Worm (Caenorhabditis elegans): ENCODE results near the gene F58G1.7.
A peak's percentile ranks its signal among the peaks of the same experiment; 100 is the strongest.

F58G1.7 gene

ce11 chrII:12965538-12965588 is 17.3 kb upstream of the F58G1.7 start, which contains the start of gene ptr-18:
Gene ptr-18, plus strand, starts transcription at chrII:12965546.
- TF ChIP-seq skn-1 (tag; optimal IDR thresholded peaks at IDR 0.05) (no peak), tra-1 (GFP tag; IDR thresholded peaks at IDR 0.05) (no peak), spr-1 (tag; optimal IDR thresholded peaks at IDR 0.05) (no peak), dve-1 (tag; optimal IDR thresholded peaks at IDR 0.05; ENCODE audit: insufficient read depth) (no peak), fos-1 (tag; optimal IDR thresholded peaks at IDR 0.05) (no peak), ZK337.2 (GFP tag; IDR thresholded peaks at IDR 0.05) (no peak), nhr-10 (tag; optimal IDR thresholded peaks at IDR 0.05) (no peak), unc-62 (GFP tag; optimal IDR thresholded peaks at IDR 0.05 in 1 of 2) (no peak), unc-62 (tag; optimal IDR thresholded peaks at IDR 0.05) (no peak), nhr-237 (tag; optimal IDR thresholded peaks at IDR 0.05) (no peak), Y48G9A.11 (GFP tag; IDR thresholded peaks at IDR 0.05) (no peak), Y75B8A.6 (GFP tag; IDR thresholded peaks at IDR 0.05) (no peak), Y5F2A.4 (GFP tag; optimal IDR thresholded peaks at IDR 0.05) (no peak), snpc-1.2 (GFP tag; IDR thresholded peaks at IDR 0.05) (no peak), nhr-25 (tag; optimal IDR thresholded peaks at IDR 0.05; ENCODE audit: borderline replicate concordance, insufficient read depth) (no peak), tag-97 (GFP tag; IDR thresholded peaks at IDR 0.05) (no peak), nhr-41 (GFP tag; IDR thresholded peaks at IDR 0.05) (no peak)

DNA sequence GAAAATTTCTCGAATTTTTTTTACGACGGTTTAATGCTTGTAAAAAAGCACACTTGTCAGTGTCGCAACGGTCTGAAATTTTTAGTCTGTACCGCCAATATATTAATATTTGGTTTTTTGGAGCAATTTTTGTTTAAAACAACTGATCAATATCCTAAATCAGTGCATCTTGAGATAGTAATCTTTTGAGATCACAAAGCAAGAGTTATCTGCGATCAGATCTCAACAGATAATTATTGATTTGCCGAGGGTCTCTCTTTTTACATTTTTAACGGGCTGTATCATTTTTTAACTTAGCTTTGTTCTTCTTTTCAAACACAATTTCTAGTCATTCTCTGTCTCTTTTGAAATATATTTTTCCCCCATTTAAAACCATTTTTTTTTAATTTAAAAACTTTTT is 17.1 kb upstream of the F58G1.7 start:
- TF ChIP-seq nhr-42 (GFP tag; IDR thresholded peaks at IDR 0.05), result no peak
- no peak for TF ChIP-seq unc-39 (tag; optimal IDR thresholded peaks at IDR 0.05)
- no peak for TF ChIP-seq ztf-11 (tag; optimal IDR thresholded peaks at IDR 0.05)
- no peak for TF ChIP-seq vab-7 (GFP tag; IDR thresholded peaks at IDR 0.05)
- no peak for TF ChIP-seq php-3 (GFP tag; IDR thresholded peaks at IDR 0.05)
- no peak for TF ChIP-seq lim-7 (GFP tag; IDR thresholded peaks at IDR 0.05)
- no peak for TF ChIP-seq nhr-102 (tag; optimal IDR thresholded peaks at IDR 0.05)
- TF ChIP-seq jun-1 (tag; optimal IDR thresholded peaks at IDR 0.05), result no peak
- no peak for TF ChIP-seq rbr-2 (tag; optimal IDR thresholded peaks at IDR 0.05)
- TF ChIP-seq ztf-7 (tag; optimal IDR thresholded peaks at IDR 0.05), result no peak
- no peak for TF ChIP-seq set-16 (GFP tag; IDR thresholded peaks at IDR 0.05)
- no peak for TF ChIP-seq lin-13 (GFP tag; optimal IDR thresholded peaks at IDR 0.05)
- no peak for TF ChIP-seq nhr-48 (tag; optimal IDR thresholded peaks at IDR 0.05)
- TF ChIP-seq zfp-2 (tag; optimal IDR thresholded peaks at IDR 0.05), result no peak
- TF ChIP-seq ceh-32 (tag; optimal IDR thresholded peaks at IDR 0.05; ENCODE audit: poor library complexity), result no peak
- no peak for TF ChIP-seq lin-38 (GFP tag; IDR thresholded peaks at IDR 0.05)

DNA sequence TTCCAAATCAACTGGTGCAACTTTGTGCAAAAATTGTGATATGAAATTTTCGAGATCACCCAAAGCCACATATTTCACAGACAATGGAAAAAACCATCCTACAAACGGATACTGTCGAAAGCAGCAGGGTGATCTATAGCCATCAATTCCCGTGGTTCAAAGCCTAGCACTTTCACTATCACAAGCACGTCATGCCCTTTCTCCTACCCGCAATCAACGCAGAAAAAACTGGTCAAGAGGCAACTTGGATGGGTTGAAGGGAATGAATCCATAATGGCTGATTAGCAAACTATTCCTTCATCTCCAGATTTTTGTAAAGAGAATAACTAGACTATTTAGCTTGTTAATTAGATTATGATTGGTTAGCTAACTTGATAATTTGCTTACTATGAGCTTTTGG is 13.7 kb upstream of the F58G1.7 start:
- peak; percentile 86 for TF ChIP-seq aha-1 (tag)
- no peak for TF ChIP-seq hmg-1.1 (GFP tag; IDR thresholded peaks at IDR 0.05)
- no peak for TF ChIP-seq attf-4 (tag; optimal IDR thresholded peaks at IDR 0.05)

- peak; percentile 42 for TF ChIP-seq nhr-48 (tag; optimal IDR thresholded peaks at IDR 0.05)
- TF ChIP-seq hlh-11 (tag; optimal IDR thresholded peaks at IDR 0.05), result peak; percentile 45
- no peak for TF ChIP-seq F37D6.2 (tag; optimal IDR thresholded peaks at IDR 0.05)
- no peak for TF ChIP-seq unc-130 (GFP tag; optimal IDR thresholded peaks at IDR 0.05)
Measured at ce11 chrII:12961293-12961692, 13.2 kb upstream of the F58G1.7 start.

DNA sequence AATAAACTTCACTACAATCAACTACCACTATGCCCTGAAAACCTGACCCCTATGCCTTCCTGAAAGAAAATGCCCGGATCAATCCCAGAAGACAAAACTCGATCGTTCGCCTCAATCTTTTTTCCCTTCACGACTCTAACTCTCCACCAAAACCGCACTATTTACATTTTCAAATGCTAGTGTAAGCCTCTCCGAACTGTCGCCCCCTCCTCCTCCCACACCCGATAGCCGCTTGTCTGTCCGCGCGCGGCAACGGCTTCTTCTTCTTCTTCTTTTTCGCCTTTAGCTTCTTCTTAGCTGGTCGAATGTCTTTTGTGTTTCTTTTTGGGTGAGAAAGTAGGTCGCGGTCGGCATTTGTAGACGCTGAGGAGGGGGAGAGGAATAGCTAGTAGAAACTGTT is 12.1 kb upstream of the F58G1.7 start:
- no peak for TF ChIP-seq R02D3.7 (tag; optimal IDR thresholded peaks at IDR 0.05)
- TF ChIP-seq F26F4.8 (GFP tag; conservative IDR thresholded peaks at IDR 0.05), result no peak
- no peak for TF ChIP-seq cey-2 (tag; optimal IDR thresholded peaks at IDR 0.05; ENCODE audit: borderline replicate concordance, insufficient read depth)
- TF ChIP-seq mes-2 (tag; optimal IDR thresholded peaks at IDR 0.05; ENCODE audit: poor library complexity, severe bottlenecking), result no peak
- TF ChIP-seq zag-1 (tag; optimal IDR thresholded peaks at IDR 0.05), result no peak
- peak in 1 of 2 experiments; percentile 81 for TF ChIP-seq unc-62 (GFP tag; optimal IDR thresholded peaks at IDR 0.05 in 1 of 2)
- TF ChIP-seq unc-62 (tag; optimal IDR thresholded peaks at IDR 0.05), result no peak

All from whole organism, L4 larva.